Worm (Caenorhabditis elegans) whole organism, L1 larva: Measurements from ENCODE around the gene F20B6.10.
A peak's percentile ranks its signal among the peaks of the same experiment; 100 is the strongest.

Source experiments
- C34B4.2 ChIP-seq: sonication (generic microtip); optimal IDR thresholded peaks from 2 replicates; lab custom pipeline; 2017; ENCODE audit warnings: mild to moderate bottlenecking, missing genetic modification characterization, missing compliant biosample characterization
- Y116A8C.19 ChIP-seq: sonication (generic microtip); optimal IDR thresholded peaks from 2 replicates; lab custom pipeline; 2016; ENCODE audit warnings: missing compliant biosample characterization, missing genetic modification characterization, borderline replicate concordance
- aly-2 ChIP-seq: fragments of 150-350 bp; optimal IDR thresholded peaks from 2 replicates; lab custom pipeline; 2014; ENCODE audit warnings: missing biosample characterization, missing genetic modification characterization
- ceh-63 ChIP-seq: fragments of 200-800 bp; sonication (Bioruptor generic); optimal IDR thresholded peaks from 2 replicates; lab custom pipeline; 2018; ENCODE audit warnings: mild to moderate bottlenecking, missing genetic modification characterization, missing compliant biosample characterization
- ceh-8 ChIP-seq: fragments of 200-800 bp; sonication (Bioruptor generic); optimal IDR thresholded peaks from 2 replicates; lab custom pipeline; 2018; ENCODE audit warnings: mild to moderate bottlenecking, missing genetic modification characterization, moderate library complexity, missing compliant biosample characterization
- ceh-82 ChIP-seq, 3 experiments: fragments of 150-350 bp in 1 of 3; sonication (generic microtip) in 2 of 3; optimal IDR thresholded peaks; 2 replicates each; lab custom pipeline; 2014 to 2017; ENCODE audit warnings: missing biosample characterization in 3 of 3, missing genetic modification characterization in 3 of 3
- ceh-88 ChIP-seq: fragments of 200-800 bp; sonication (Bioruptor generic); IDR thresholded peaks from 2 replicates; pipeline ENCODE4 v1.3.6; 2022; ENCODE audit warnings: missing genetic modification characterization, missing compliant biosample characterization
- ceh-90 ChIP-seq: sonication (generic microtip); optimal IDR thresholded peaks from 2 replicates; lab custom pipeline; 2016; ENCODE audit warnings: missing genetic modification characterization, missing compliant biosample characterization
- efl-1 ChIP-seq, 4 experiments: fragments of 150-350 bp; optimal IDR thresholded peaks in 3 of 4; peaks in 1 of 4; 1 replicate in 1 of 4; 2 replicates in 3 of 4; lab custom pipeline; 2014; ENCODE audit warnings: missing biosample characterization in 2 of 4, missing genetic modification characterization in 2 of 4, missing genetic modification reagents in 2 of 4
- efl-3 ChIP-seq: fragments of 200-800 bp; sonication (Bioruptor generic); optimal IDR thresholded peaks from 2 replicates; lab custom pipeline; 2018; ENCODE audit warnings: mild to moderate bottlenecking, missing genetic modification characterization, missing compliant biosample characterization
- egl-27 ChIP-seq, 2 experiments: fragments of 150-350 bp in 1 of 2; sonication (generic microtip); optimal IDR thresholded peaks; 3 replicates each; lab custom pipeline; 2017 to 2018; ENCODE audit warnings: missing biosample characterization in 2 of 2, missing genetic modification characterization in 2 of 2, missing genetic modification reagents in 2 of 2
- fkh-10 ChIP-seq: sonication (generic microtip); optimal IDR thresholded peaks from 2 replicates; lab custom pipeline; 2017; ENCODE audit warnings: missing biosample characterization, missing genetic modification reagents, missing genetic modification characterization
- fkh-8 ChIP-seq: sonication (generic microtip); optimal IDR thresholded peaks from 2 replicates; lab custom pipeline; 2016; ENCODE audit warnings: mild to moderate bottlenecking, missing genetic modification characterization, missing compliant biosample characterization
- fos-1 ChIP-seq: fragments of 150-350 bp; optimal IDR thresholded peaks from 2 replicates; lab custom pipeline; 2014; ENCODE audit warnings: missing biosample characterization, missing genetic modification characterization
- grh-1 ChIP-seq: fragments of 200-800 bp; sonication (Bioruptor generic); IDR thresholded peaks from 2 replicates; pipeline ENCODE4 v1.3.6; 2022; ENCODE audit warnings: missing genetic modification reagents, missing genetic modification characterization, missing compliant biosample characterization
- hlh-4 ChIP-seq: sonication (generic microtip); optimal IDR thresholded peaks from 2 replicates; lab custom pipeline; 2016; ENCODE audit warnings: mild to moderate bottlenecking, missing genetic modification characterization, missing compliant biosample characterization
- hpl-2 ChIP-seq: fragments of 150-350 bp; optimal IDR thresholded peaks from 2 replicates; lab custom pipeline; 2014; ENCODE audit warnings: missing biosample characterization, missing genetic modification reagents, missing genetic modification characterization
- irx-1 ChIP-seq: sonication (generic microtip); optimal IDR thresholded peaks from 2 replicates; lab custom pipeline; 2016; ENCODE audit warnings: missing genetic modification characterization, missing compliant biosample characterization
- isw-1 ChIP-seq: fragments of 200-800 bp; sonication (Bioruptor generic); IDR thresholded peaks from 2 replicates; pipeline ENCODE4 v1.3.6; 2022; ENCODE audit warnings: missing genetic modification characterization, missing compliant biosample characterization
- lin-13 ChIP-seq: fragments of 150-350 bp; optimal IDR thresholded peaks from 2 replicates; lab custom pipeline; 2014; ENCODE audit warnings: missing biosample characterization, missing genetic modification reagents, missing genetic modification characterization
- lin-15B ChIP-seq: fragments of 150-350 bp; sonication (generic microtip); optimal IDR thresholded peaks from 3 replicates; lab custom pipeline; 2014; ENCODE audit warnings: missing biosample characterization, missing genetic modification characterization
- lin-39 ChIP-seq: fragments of 150-350 bp; optimal IDR thresholded peaks from 2 replicates; lab custom pipeline; 2014; ENCODE audit warnings: missing biosample characterization, missing genetic modification reagents, missing genetic modification characterization
- lsy-2 ChIP-seq, 2 experiments: fragments of 150-350 bp; optimal IDR thresholded peaks; 2 replicates each; lab custom pipeline; 2014; ENCODE audit warnings: missing biosample characterization in 2 of 2, missing genetic modification characterization in 2 of 2
- mdl-1 ChIP-seq, 2 experiments: fragments of 150-350 bp; optimal IDR thresholded peaks; 2 replicates each; lab custom pipeline; 2014 to 2017; ENCODE audit warnings: missing biosample characterization in 2 of 2, missing genetic modification characterization in 2 of 2, inconsistent platforms in 1 of 2
- mep-1 ChIP-seq: fragments of 150-350 bp; optimal IDR thresholded peaks from 2 replicates; lab custom pipeline; 2014; ENCODE audit warnings: missing biosample characterization, missing genetic modification characterization
- nhr-12 ChIP-seq: sonication (generic microtip); optimal IDR thresholded peaks from 2 replicates; lab custom pipeline; 2017; ENCODE audit warnings: missing biosample characterization, missing genetic modification characterization
- nhr-19 ChIP-seq: fragments of 200-800 bp; sonication (Bioruptor generic); conservative IDR thresholded peaks from 2 replicates; pipeline ENCODE4 v1.3.6; 2022; ENCODE audit warnings: missing genetic modification characterization, missing compliant biosample characterization
- nhr-20 ChIP-seq: sonication (generic microtip); optimal IDR thresholded peaks from 2 replicates; lab custom pipeline; 2016; ENCODE audit warnings: mild to moderate bottlenecking, missing genetic modification characterization, missing compliant biosample characterization
- nhr-237 ChIP-seq: fragments of 150-350 bp; optimal IDR thresholded peaks from 2 replicates; lab custom pipeline; 2014; ENCODE audit warnings: missing biosample characterization, missing genetic modification characterization
- nhr-28 ChIP-seq: fragments of 150-350 bp; optimal IDR thresholded peaks from 2 replicates; lab custom pipeline; 2014; ENCODE audit warnings: missing biosample characterization, missing genetic modification characterization
- nhr-47 ChIP-seq: sonication (generic microtip); optimal IDR thresholded peaks from 2 replicates; lab custom pipeline; 2016; ENCODE audit warnings: mild to moderate bottlenecking, missing genetic modification characterization, moderate library complexity, missing compliant biosample characterization
- nhr-71 ChIP-seq: sonication (generic microtip); optimal IDR thresholded peaks from 2 replicates; lab custom pipeline; 2016; ENCODE audit warnings: mild to moderate bottlenecking, missing genetic modification characterization, moderate library complexity, missing compliant biosample characterization
- nhr-77 ChIP-seq: fragments of 150-350 bp; optimal IDR thresholded peaks from 2 replicates; lab custom pipeline; 2014; ENCODE audit warnings: missing biosample characterization, missing genetic modification characterization
- nhr-90 ChIP-seq: sonication (generic microtip); optimal IDR thresholded peaks from 2 replicates; lab custom pipeline; 2016; ENCODE audit warnings: mild to moderate bottlenecking, missing genetic modification characterization, missing compliant biosample characterization; ENCODE audit not compliant: poor library complexity
- pax-3 ChIP-seq: fragments of 200-800 bp; sonication (Bioruptor generic); optimal IDR thresholded peaks from 2 replicates; lab custom pipeline; 2018; ENCODE audit warnings: mild to moderate bottlenecking, missing genetic modification characterization, moderate library complexity, missing compliant biosample characterization
- pqm-1 ChIP-seq: sonication (generic microtip); optimal IDR thresholded peaks from 3 replicates; lab custom pipeline; 2017; ENCODE audit warnings: missing biosample characterization, missing genetic modification characterization
- snpc-4 ChIP-seq: fragments of 150-350 bp; optimal IDR thresholded peaks from 2 replicates; lab custom pipeline; 2014; ENCODE audit warnings: missing biosample characterization, missing genetic modification characterization
- snu-23 ChIP-seq: sonication (generic microtip); optimal IDR thresholded peaks from 2 replicates; lab custom pipeline; 2016; ENCODE audit warnings: missing genetic modification characterization, missing compliant biosample characterization
- sox-4 ChIP-seq: sonication (generic microtip); optimal IDR thresholded peaks from 2 replicates; lab custom pipeline; 2016; ENCODE audit warnings: missing genetic modification characterization, missing compliant biosample characterization
- swsn-7 ChIP-seq: sonication (generic microtip); optimal IDR thresholded peaks from 2 replicates; lab custom pipeline; 2016; ENCODE audit warnings: missing genetic modification characterization, missing compliant biosample characterization
- tbx-2 ChIP-seq: sonication (generic microtip); optimal IDR thresholded peaks from 2 replicates; lab custom pipeline; 2016; ENCODE audit warnings: missing genetic modification characterization, missing compliant biosample characterization
- unc-86 ChIP-seq: sonication (generic microtip); optimal IDR thresholded peaks from 2 replicates; lab custom pipeline; 2016; ENCODE audit warnings: missing genetic modification characterization, missing compliant biosample characterization
- unc-98 ChIP-seq: fragments of 200-800 bp; sonication (Bioruptor generic); IDR thresholded peaks from 2 replicates; pipeline ENCODE4 v1.3.6; 2022; ENCODE audit warnings: missing genetic modification characterization, missing compliant biosample characterization
- vab-15 ChIP-seq: sonication (generic microtip); optimal IDR thresholded peaks from 2 replicates; lab custom pipeline; 2017; ENCODE audit warnings: missing genotype, mild to moderate bottlenecking, missing genetic modification characterization, missing compliant biosample characterization
- zip-4 ChIP-seq: fragments of 200-800 bp; sonication (Bioruptor generic); optimal IDR thresholded peaks from 2 replicates; lab custom pipeline; 2018; ENCODE audit warnings: mild to moderate bottlenecking, missing genetic modification characterization, moderate library complexity, missing compliant biosample characterization
- ztf-11 ChIP-seq, 2 experiments: sonication (generic microtip); optimal IDR thresholded peaks; 2 replicates each; lab custom pipeline; 2016 to 2017; ENCODE audit warnings: missing genetic modification characterization in 2 of 2, missing biosample characterization in 1 of 2, missing compliant biosample characterization in 1 of 2

The F20B6.10 gene

DNA sequence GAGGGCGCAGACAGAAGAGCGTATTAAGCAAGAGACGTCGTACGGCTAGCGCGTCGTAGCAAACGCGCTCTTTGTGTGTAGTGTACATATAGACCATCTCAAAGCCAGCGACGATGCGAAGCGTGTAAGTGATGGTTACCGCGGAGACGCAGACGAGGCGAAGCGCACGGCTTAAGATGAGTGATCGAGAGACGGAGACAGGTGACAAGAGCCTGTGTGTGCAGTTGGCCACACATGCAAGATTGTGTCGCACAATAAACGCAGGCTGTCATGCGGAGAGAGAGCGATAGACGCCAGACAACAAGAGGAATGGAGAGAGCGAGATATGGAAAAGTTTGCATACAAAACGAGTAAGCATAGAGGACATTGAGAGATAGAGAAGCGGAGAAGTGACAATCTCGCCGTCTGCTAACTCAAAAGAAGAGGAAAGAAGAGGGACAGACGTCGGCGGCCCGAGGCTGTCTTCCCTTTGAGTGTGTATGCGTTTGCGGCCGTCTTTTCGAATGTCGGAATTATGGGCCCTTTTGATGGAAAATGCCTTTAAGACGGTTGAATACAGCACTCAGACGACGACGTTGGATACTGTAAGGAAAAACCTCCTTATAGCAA lies 5.9 kb upstream of the F20B6.10 start (continued):
- TF ChIP-seq C34B4.2 (no peak), ztf-11 (tag; optimal IDR thresholded peaks at IDR 0.05; lab: Kevin White, UChicago) (peak in 1 of 2 experiments; percentile 92), irx-1 (tag; lab: Kevin White, UChicago) (peak; percentile 91), hlh-4 (tag; lab: Kevin White, UChicago) (no peak), egl-27 (tag; optimal IDR thresholded peaks at IDR 0.05; lab: Kevin White, UChicago) (peak in 1 of 2 experiments; percentile 73), nhr-19 (GFP tag; lab: Robert Waterston, UW) (peak; percentile 93), grh-1 (peak; percentile 95), isw-1 (GFP tag; lab: Robert Waterston, UW) (peak; percentile 81), fos-1 (tag; lab: Kevin White, UChicago) (peak; percentile 54), snu-23 (GFP tag; lab: Kevin White, UChicago) (peak; percentile 97), ceh-63 (GFP tag; lab: Kevin White, UChicago) (no peak), fkh-8 (peak; percentile 84), pax-3 (peak; percentile 86), zip-4 (GFP tag; lab: Kevin White, UChicago) (peak; percentile 83), ceh-88 (GFP tag; lab: Robert Waterston, UW) (peak; percentile 78), mdl-1 (tag; optimal IDR thresholded peaks at IDR 0.05; lab: Kevin White, UChicago) (peak in 1 of 2 experiments; percentile 54), unc-86 (peak; percentile 98), efl-1 (optimal IDR thresholded peaks at IDR 0.05; lab: Kevin White, UChicago) (peak; percentile 92 to 99), efl-1 (GFP tag; optimal IDR thresholded peaks at IDR 0.05 in 1 of 2; lab: Kevin White, UChicago) (peak; percentile 38 to 93), pqm-1 (tag; lab: Kevin White, UChicago) (no peak), nhr-28 (tag; lab: Kevin White, UChicago) (peak; percentile 49), lin-13 (peak; percentile 59), nhr-237 (tag; lab: Kevin White, UChicago) (no peak), swsn-7 (tag; lab: Kevin White, UChicago) (peak; percentile 98), mep-1 (peak; percentile 65), lsy-2 (tag; optimal IDR thresholded peaks at IDR 0.05; lab: Kevin White, UChicago) (peak; percentile 63 to 86), nhr-47 (tag; lab: Kevin White, UChicago) (peak; percentile 97), Y116A8C.19 (tag; lab: Kevin White, UChicago) (no peak), hpl-2 (peak; percentile 91), tbx-2 (tag; lab: Kevin White, UChicago) (peak; percentile 97), ceh-82 (tag; optimal IDR thresholded peaks at IDR 0.05; lab: Kevin White, UChicago) (peak; percentile 45 to 51 (median 49)), snpc-4 (peak; percentile 18), efl-3 (GFP tag; lab: Kevin White, UChicago) (peak; percentile 50), nhr-71 (peak; percentile 99), aly-2 (tag; lab: Kevin White, UChicago) (no peak), unc-98 (no peak), ceh-8 (GFP tag; lab: Kevin White, UChicago) (peak; percentile 44), fkh-10 (GFP tag; lab: Kevin White, UChicago) (no peak), nhr-77 (tag; lab: Kevin White, UChicago) (peak; percentile 50), sox-4 (tag; lab: Kevin White, UChicago) (peak; percentile 94), nhr-90 (tag; lab: Kevin White, UChicago) (peak; percentile 96), nhr-20 (tag; lab: Kevin White, UChicago) (peak; percentile 97), vab-15 (tag; lab: Kevin White, UChicago) (peak; percentile 9), nhr-12 (no peak), ceh-90 (peak; percentile 32), lin-39 (tag; lab: Kevin White, UChicago) (peak; percentile 84), lin-15B (tag; lab: Kevin White, UChicago) (no peak)
- TF ChIP-seq, all 84 proteins: peak for 57
